Fruit fly (Drosophila melanogaster) whole organism, embryonic: Measurements from ENCODE around the gene CG42820.

Experiments
- Abd-B ChIP-seq: fragments of 200-800 bp; sonication (Bioruptor generic); optimal IDR thresholded peaks from 2 replicates; lab custom pipeline; 2018; ENCODE audit warnings: missing biosample characterization, mild to moderate bottlenecking, missing genetic modification characterization, moderate library complexity
- Adf1 ChIP-seq: fragments of 200-800 bp; sonication (Bioruptor generic); IDR thresholded peaks from 2 replicates; pipeline ENCODE4 v1.3.6; 2022; ENCODE audit warnings: missing biosample characterization, missing genetic modification characterization
- Atf6 ChIP-seq: fragments of 200-800 bp; sonication (Bioruptor generic); IDR thresholded peaks from 2 replicates; pipeline ENCODE4 v1.3.6; 2022; ENCODE audit warnings: missing biosample characterization, missing genetic modification characterization
- CG11695 ChIP-seq: fragments of 200-800 bp; sonication (Bioruptor generic); IDR thresholded peaks from 3 replicates; pipeline ENCODE4 v1.3.6; 2022; ENCODE audit warnings: missing biosample characterization, missing genetic modification characterization
- CG16779 ChIP-seq: fragments of 200-800 bp; sonication (Bioruptor generic); IDR thresholded peaks from 2 replicates; pipeline ENCODE4 v1.3.6; 2022; ENCODE audit warnings: missing biosample characterization, missing genetic modification characterization
- CG17328 ChIP-seq: fragments of 200-800 bp; sonication (Bioruptor generic); IDR thresholded peaks from 2 replicates; pipeline ENCODE4 v1.3.6; 2022; ENCODE audit warnings: missing biosample characterization, missing genetic modification characterization
- CG2116 ChIP-seq: fragments of 200-800 bp; sonication (Bioruptor generic); optimal IDR thresholded peaks from 3 replicates; lab custom pipeline; 2018; ENCODE audit warnings: missing biosample characterization, mild to moderate bottlenecking, missing genetic modification characterization
- CG3163 ChIP-seq: fragments of 200-800 bp; sonication (Bioruptor generic); optimal IDR thresholded peaks from 3 replicates; lab custom pipeline; 2016; ENCODE audit warnings: missing biosample characterization, missing genetic modification characterization
- CG34376 ChIP-seq: fragments of 200-800 bp; sonication (Bioruptor generic); optimal IDR thresholded peaks from 2 replicates; lab custom pipeline; 2018; ENCODE audit warnings: missing biosample characterization, mild to moderate bottlenecking, missing genetic modification characterization
- CG4854 ChIP-seq: fragments of 200-800 bp; sonication (Bioruptor generic); optimal IDR thresholded peaks from 2 replicates; lab custom pipeline; 2016; ENCODE audit warnings: missing biosample characterization, missing genetic modification characterization, inconsistent platforms
- CG6791 ChIP-seq: fragments of 200-800 bp; sonication (Bioruptor generic); IDR thresholded peaks from 3 replicates; pipeline ENCODE4 v1.3.6; 2022; ENCODE audit warnings: missing biosample characterization, missing genetic modification characterization; ENCODE audit not compliant: partially characterized antibody
- CG7963 ChIP-seq: fragments of 200-800 bp; sonication (Bioruptor generic); IDR thresholded peaks from 3 replicates; pipeline ENCODE4 v1.3.6; 2022; ENCODE audit warnings: missing biosample characterization, missing genetic modification characterization; ENCODE audit not compliant: partially characterized antibody
- CG7987 ChIP-seq: fragments of 200-800 bp; sonication (Bioruptor generic); optimal IDR thresholded peaks from 2 replicates; lab custom pipeline; 2018; ENCODE audit warnings: missing biosample characterization, mild to moderate bottlenecking, missing genetic modification characterization, moderate library complexity
- Dad ChIP-seq: fragments of 200-800 bp; sonication (Bioruptor generic); optimal IDR thresholded peaks from 3 replicates; lab custom pipeline; 2016; ENCODE audit warnings: missing biosample characterization, missing genetic modification characterization
- Dref ChIP-seq: fragments of 200-800 bp; sonication (Bioruptor generic); IDR thresholded peaks from 2 replicates; pipeline ENCODE4 v1.3.6; 2022; ENCODE audit warnings: missing biosample characterization, missing genetic modification characterization
- Drgx ChIP-seq: fragments of 200-800 bp; sonication (Bioruptor generic); IDR thresholded peaks from 2 replicates; pipeline ENCODE4 v1.3.6; 2022; ENCODE audit warnings: missing biosample characterization, missing genetic modification characterization
- GATAe ChIP-seq: fragments of 200-800 bp; sonication (Bioruptor generic); conservative IDR thresholded peaks from 2 replicates; pipeline ENCODE4 v1.3.6; 2022; ENCODE audit warnings: missing biosample characterization, missing genetic modification characterization
- Hsf ChIP-seq: fragments of 200-800 bp; sonication (Bioruptor generic); optimal IDR thresholded peaks from 3 replicates; lab custom pipeline; 2016; ENCODE audit warnings: missing biosample characterization, missing genetic modification characterization
- Jarid2 ChIP-seq: fragments of 200-800 bp; sonication (Bioruptor generic); optimal IDR thresholded peaks from 3 replicates; lab custom pipeline; 2017; ENCODE audit warnings: mild to moderate bottlenecking, missing biosample characterization, missing genetic modification reagents, missing genetic modification characterization
- Lhr ChIP-seq: fragments of 200-800 bp; sonication (Bioruptor generic); optimal IDR thresholded peaks from 3 replicates; lab custom pipeline; 2017; ENCODE audit warnings: mild to moderate bottlenecking, missing biosample characterization, missing genetic modification reagents, missing genetic modification characterization
- Mrtf ChIP-seq: fragments of 200-800 bp; sonication (Bioruptor generic); IDR thresholded peaks from 3 replicates; pipeline ENCODE4 v1.3.6; 2022; ENCODE audit warnings: missing biosample characterization, missing genetic modification characterization
- NC2α ChIP-seq: fragments of 200-800 bp; sonication (Bioruptor generic); optimal IDR thresholded peaks from 2 replicates; lab custom pipeline; 2016; ENCODE audit warnings: missing biosample characterization, missing genetic modification characterization
- Nf-YB ChIP-seq: fragments of 200-800 bp; sonication (Bioruptor generic); optimal IDR thresholded peaks from 3 replicates; lab custom pipeline; 2019; ENCODE audit warnings: missing biosample characterization, mild to moderate bottlenecking, missing genetic modification characterization, moderate library complexity
- PHDP ChIP-seq: fragments of 200-800 bp; sonication (Bioruptor generic); optimal IDR thresholded peaks from 3 replicates; lab custom pipeline; 2018; ENCODE audit warnings: missing biosample characterization, mild to moderate bottlenecking, missing genetic modification characterization, moderate library complexity
- Trl ChIP-seq, 3 experiments: fragments of >200 bp in 2 of 3; fragments of 200-800 bp in 1 of 3; sonication (Bioruptor generic) in 1 of 3; optimal IDR thresholded peaks; 2 replicates in 1 of 3; 3 replicates in 2 of 3; lab custom pipeline; 2016 to 2017; ENCODE audit warnings: missing biosample characterization in 1 of 3, missing genetic modification characterization in 1 of 3
- Vsx1 ChIP-seq: fragments of 200-800 bp; sonication (Bioruptor generic); optimal IDR thresholded peaks from 2 replicates; lab custom pipeline; 2017; ENCODE audit warnings: missing biosample characterization, mild to moderate bottlenecking, missing genetic modification characterization, missing genetic modification reagents
- ab ChIP-seq: fragments of 200-800 bp; sonication (Bioruptor generic); optimal IDR thresholded peaks from 2 replicates; lab custom pipeline; 2016; ENCODE audit warnings: missing biosample characterization, missing genetic modification characterization
- ase ChIP-seq: fragments of 200-800 bp; sonication (Bioruptor generic); IDR thresholded peaks from 3 replicates; pipeline ENCODE4 v1.3.6; 2022; ENCODE audit warnings: missing biosample characterization, missing genetic modification characterization
- ato ChIP-seq: fragments of 200-800 bp; sonication (Bioruptor generic); IDR thresholded peaks from 2 replicates; pipeline ENCODE4 v1.3.6; 2022; ENCODE audit warnings: missing biosample characterization, missing genetic modification characterization; ENCODE audit not compliant: partially characterized antibody
- bcd ChIP-seq: fragments of 200-800 bp; sonication (Bioruptor generic); optimal IDR thresholded peaks from 2 replicates; lab custom pipeline; 2017; ENCODE audit warnings: missing biosample characterization, mild to moderate bottlenecking, missing genetic modification characterization
- cad ChIP-seq: fragments of >200 bp; optimal IDR thresholded peaks from 2 replicates; lab custom pipeline; 2017; ENCODE audit warnings: missing biosample characterization, missing genetic modification characterization
- danr ChIP-seq: fragments of 200-800 bp; sonication (Bioruptor generic); IDR thresholded peaks from 2 replicates; pipeline ENCODE4 v1.3.6; 2022; ENCODE audit warnings: missing biosample characterization, missing genetic modification characterization
- dmrt11E ChIP-seq: fragments of 200-800 bp; sonication (Bioruptor generic); optimal IDR thresholded peaks from 3 replicates; lab custom pipeline; 2018; ENCODE audit warnings: missing biosample characterization, mild to moderate bottlenecking, missing genetic modification characterization, moderate library complexity
- fd102C ChIP-seq: fragments of 200-800 bp; sonication (Bioruptor generic); optimal IDR thresholded peaks from 2 replicates; lab custom pipeline; 2018; ENCODE audit warnings: missing biosample characterization, mild to moderate bottlenecking, missing genetic modification characterization, moderate library complexity
- gt ChIP-seq: fragments of 200-800 bp; sonication (Bioruptor generic); IDR thresholded peaks from 2 replicates; pipeline ENCODE4 v1.3.6; 2022; ENCODE audit warnings: missing biosample characterization, missing genetic modification characterization
- inv ChIP-seq: fragments of 200-800 bp; sonication (Bioruptor generic); IDR thresholded peaks from 2 replicates; pipeline ENCODE4 v1.3.6; 2022; ENCODE audit warnings: missing biosample characterization, missing genetic modification characterization; ENCODE audit not compliant: partially characterized antibody
- lbe ChIP-seq: fragments of 200-800 bp; sonication (Bioruptor generic); optimal IDR thresholded peaks from 2 replicates; lab custom pipeline; 2016; ENCODE audit warnings: missing biosample characterization, mild to moderate bottlenecking, missing genetic modification characterization
- nom ChIP-seq: fragments of 200-800 bp; sonication (Bioruptor generic); optimal IDR thresholded peaks from 2 replicates; lab custom pipeline; 2017; ENCODE audit warnings: missing biosample characterization, missing genetic modification characterization, mild to moderate bottlenecking, moderate library complexity, missing genetic modification reagents
- p53 ChIP-seq: fragments of 200-800 bp; sonication (Bioruptor generic); optimal IDR thresholded peaks from 2 replicates; lab custom pipeline; 2016; ENCODE audit warnings: missing biosample characterization, missing genetic modification characterization
- psq ChIP-seq: fragments of 200-800 bp; sonication (Bioruptor generic); optimal IDR thresholded peaks from 2 replicates; lab custom pipeline; 2017; ENCODE audit warnings: missing biosample characterization, missing genetic modification characterization
- rib ChIP-seq: fragments of 200-800 bp; sonication (Bioruptor generic); IDR thresholded peaks from 2 replicates; pipeline ENCODE4 v1.3.6; 2022; ENCODE audit warnings: missing biosample characterization, missing genetic modification characterization
- scrt ChIP-seq: fragments of 200-800 bp; sonication (Bioruptor generic); optimal IDR thresholded peaks from 2 replicates; lab custom pipeline; 2018; ENCODE audit warnings: missing biosample characterization, mild to moderate bottlenecking, missing genetic modification characterization, moderate library complexity
- sd ChIP-seq: fragments of 200-800 bp; sonication (Bioruptor generic); optimal IDR thresholded peaks from 3 replicates; lab custom pipeline; 2018; ENCODE audit warnings: missing biosample characterization, mild to moderate bottlenecking, missing genetic modification characterization, moderate library complexity
- seq ChIP-seq: fragments of 200-800 bp; sonication (Bioruptor generic); IDR thresholded peaks from 2 replicates; pipeline ENCODE4 v1.3.6; 2022; ENCODE audit warnings: missing biosample characterization, missing genetic modification characterization
- slbo ChIP-seq: fragments of 200-800 bp; sonication (Bioruptor generic); IDR thresholded peaks from 2 replicates; pipeline ENCODE4 v1.3.6; 2022; ENCODE audit warnings: missing biosample characterization, missing genetic modification characterization
- tap ChIP-seq: fragments of 200-800 bp; optimal IDR thresholded peaks from 3 replicates; lab custom pipeline; 2019; ENCODE audit warnings: missing biosample characterization, mild to moderate bottlenecking, missing genetic modification characterization, moderate library complexity
- tio ChIP-seq: fragments of 200-800 bp; sonication (Bioruptor generic); optimal IDR thresholded peaks from 2 replicates; lab custom pipeline; 2017; ENCODE audit warnings: missing biosample characterization, missing genetic modification characterization, inconsistent platforms
- tll ChIP-seq, 2 experiments: fragments of 200-800 bp in 1 of 2; fragments of >200 bp in 1 of 2; sonication (Bioruptor generic) in 1 of 2; optimal IDR thresholded peaks; 2 replicates each; lab custom pipeline; 2017 to 2019; ENCODE audit warnings: missing biosample characterization in 2 of 2, missing genetic modification characterization in 2 of 2, mild to moderate bottlenecking in 1 of 2, moderate library complexity in 1 of 2
- zf30C ChIP-seq: fragments of 200-800 bp; sonication (Bioruptor generic); optimal IDR thresholded peaks from 3 replicates; lab custom pipeline; 2018; ENCODE audit warnings: missing biosample characterization, mild to moderate bottlenecking, missing genetic modification characterization

The CG42820 gene

dm6 chr2L:8416350-8417046 lies 24.3 kb upstream of the CG42820 start (continued):
- TF ChIP-seq cad (no peak), psq (GFP tag; lab: Kevin White, UChicago) (peak; percentile 69), Lhr (GFP tag; lab: Kevin White, UChicago) (no peak), Vsx1 (GFP tag; lab: Kevin White, UChicago) (no peak), tll (GFP tag; optimal IDR thresholded peaks at IDR 0.05; lab: Kevin White, UChicago) (peak in 1 of 2 experiments; percentile 99), inv (GFP tag; lab: Robert Waterston, UW) (no peak), p53 (no peak), Hsf (peak; percentile 1), fd102C (GFP tag; lab: Kevin White, UChicago) (no peak), CG16779 (GFP tag; lab: Robert Waterston, UW) (no peak), CG6791 (GFP tag; lab: Robert Waterston, UW) (no peak), GATAe (GFP tag; lab: Robert Waterston, UW) (no peak), Drgx (GFP tag; lab: Robert Waterston, UW) (no peak; the same call in 1 of the 2 replicates), nom (peak; percentile 83), NC2α (GFP tag; lab: Kevin White, UChicago) (no peak), ase (no peak), Nf-YB (GFP tag; lab: Kevin White, UChicago) (no peak), CG7987 (GFP tag; lab: Kevin White, UChicago) (no peak), tio (GFP tag; lab: Kevin White, UChicago) (no peak), Trl (optimal IDR thresholded peaks at IDR 0.05; lab: Kevin White, UChicago) (peak; percentile 73 to 90), Trl (GFP tag; optimal IDR thresholded peaks at IDR 0.05; lab: Kevin White, UChicago) (peak; percentile 50), CG7963 (no peak), ab (no peak), CG17328 (no peak), Adf1 (GFP tag; lab: Robert Waterston, UW) (peak; percentile 98), sd (no peak), rib (0 out of 2 replicates have a peak, but pooled peaks have one; percentile 12), PHDP (no peak), Atf6 (GFP tag; lab: Robert Waterston, UW) (peak; percentile 58; the same call in 1 of the 2 replicates), CG34376 (GFP tag; lab: Kevin White, UChicago) (no peak), seq (no peak), lbe (GFP tag; lab: Kevin White, UChicago) (peak; percentile 55), CG3163 (GFP tag; lab: Kevin White, UChicago) (no peak), Jarid2 (GFP tag; lab: Kevin White, UChicago) (no peak), ato (no peak; the same call in 1 of the 2 replicates), CG4854 (GFP tag; lab: Kevin White, UChicago) (no peak), Dad (no peak), Dref (no peak), bcd (GFP tag; lab: Kevin White, UChicago) (no peak), slbo (GFP tag; lab: Robert Waterston, UW) (no peak), Mrtf (no peak), gt (GFP tag; lab: Robert Waterston, UW) (no peak), tap (tag; lab: Kevin White, UChicago) (no peak), CG2116 (GFP tag; lab: Kevin White, UChicago) (peak; percentile 14), danr (no peak), dmrt11E (tag; lab: Kevin White, UChicago) (no peak), scrt (GFP tag; lab: Kevin White, UChicago) (no peak), CG11695 (no peak), Abd-B (GFP tag; lab: Kevin White, UChicago) (no peak), zf30C (GFP tag; lab: Kevin White, UChicago) (no peak)
